Worm (Caenorhabditis elegans) whole organism, young adult: ENCODE measurements around the gene vps-33.1.
A peak's percentile ranks its signal among the peaks of the same experiment; 100 is the strongest.

Experiments
- B0336.3 ChIP-seq: fragments of 200-800 bp; sonication (Bioruptor generic); IDR thresholded peaks from 2 replicates; pipeline ENCODE4 v1.3.6; 2022; ENCODE audit warnings: missing genetic modification characterization, missing compliant biosample characterization
- C06A6.2 ChIP-seq: fragments of 200-800 bp; sonication (Bioruptor generic); conservative IDR thresholded peaks from 2 replicates; pipeline ENCODE4 v1.3.6; 2022; ENCODE audit warnings: missing genetic modification characterization, missing compliant biosample characterization
- F23B12.7 ChIP-seq: sonication (generic microtip); optimal IDR thresholded peaks from 2 replicates; lab custom pipeline; 2017; ENCODE audit warnings: missing genetic modification characterization, mild to moderate bottlenecking, missing compliant biosample characterization, antibody characterized with exemption, moderate library complexity; ENCODE audit not compliant: insufficient read depth
- F37B4.10 ChIP-seq: fragments of 200-800 bp; sonication (Bioruptor generic); IDR thresholded peaks from 2 replicates; pipeline ENCODE4 v1.3.6; 2022; ENCODE audit warnings: missing genetic modification characterization, missing compliant biosample characterization
- F49E8.2 ChIP-seq: sonication (generic microtip); optimal IDR thresholded peaks from 3 replicates; lab custom pipeline; 2017; ENCODE audit warnings: missing genetic modification characterization, mild to moderate bottlenecking, missing compliant biosample characterization, antibody characterized with exemption, moderate library complexity; ENCODE audit not compliant: insufficient read depth
- F52B5.7 ChIP-seq: sonication (generic microtip); optimal IDR thresholded peaks from 2 replicates; lab custom pipeline; 2016; ENCODE audit warnings: mild to moderate bottlenecking, missing genetic modification characterization, missing compliant biosample characterization
- K11D2.4 ChIP-seq: fragments of 200-800 bp; sonication (Bioruptor generic); IDR thresholded peaks from 2 replicates; pipeline ENCODE4 v1.3.6; 2022; ENCODE audit warnings: missing genetic modification reagents, missing genetic modification characterization, missing compliant biosample characterization
- K12H6.12 ChIP-seq: fragments of 200-800 bp; sonication (Bioruptor generic); optimal IDR thresholded peaks from 2 replicates; lab custom pipeline; 2018; ENCODE audit warnings: mild to moderate bottlenecking, missing genetic modification characterization, missing compliant biosample characterization
- T26A5.8 ChIP-seq: sonication (generic microtip); optimal IDR thresholded peaks from 2 replicates; lab custom pipeline; 2016; ENCODE audit warnings: missing genetic modification characterization, missing compliant biosample characterization
- Y79H2A.3 ChIP-seq: fragments of 200-800 bp; sonication (Bioruptor generic); conservative IDR thresholded peaks from 2 replicates; pipeline ENCODE4 v1.3.6; 2022; ENCODE audit warnings: missing genetic modification reagents, missing genetic modification characterization, missing compliant biosample characterization
- Y95B8A.8 ChIP-seq: fragments of 200-800 bp; sonication (Bioruptor generic); IDR thresholded peaks from 2 replicates; pipeline ENCODE4 v1.3.6; 2022; ENCODE audit warnings: missing genetic modification reagents, missing genetic modification characterization, missing compliant biosample characterization
- ZK185.1 ChIP-seq: sonication (generic microtip); optimal IDR thresholded peaks from 2 replicates; lab custom pipeline; 2016; ENCODE audit warnings: mild to moderate bottlenecking, missing genetic modification characterization, missing compliant biosample characterization; ENCODE audit not compliant: poor library complexity, severe bottlenecking
- akir-1 ChIP-seq: fragments of 200-800 bp; sonication (Bioruptor generic); optimal IDR thresholded peaks from 2 replicates; lab custom pipeline; 2018; ENCODE audit warnings: mild to moderate bottlenecking, missing genetic modification characterization, moderate library complexity, missing compliant biosample characterization
- aptf-2 ChIP-seq: fragments of 200-800 bp; sonication (Bioruptor generic); conservative IDR thresholded peaks from 2 replicates; pipeline ENCODE4 v1.3.6; 2022; ENCODE audit warnings: missing genetic modification reagents, missing genetic modification characterization, missing compliant biosample characterization
- attf-5 ChIP-seq: fragments of 200-800 bp; sonication (Bioruptor generic); optimal IDR thresholded peaks from 2 replicates; lab custom pipeline; 2018; ENCODE audit warnings: mild to moderate bottlenecking, missing genetic modification characterization, missing compliant biosample characterization
- attf-6 ChIP-seq: fragments of 200-800 bp; sonication (Bioruptor generic); IDR thresholded peaks from 2 replicates; pipeline ENCODE4 v1.3.6; 2022; ENCODE audit warnings: missing genetic modification reagents, missing genetic modification characterization, missing compliant biosample characterization
- bed-2 ChIP-seq: fragments of 200-800 bp; sonication (Bioruptor generic); IDR thresholded peaks from 2 replicates; pipeline ENCODE4 v1.3.6; 2022; ENCODE audit warnings: missing genetic modification reagents, missing genetic modification characterization, missing compliant biosample characterization
- ccch-3 ChIP-seq: fragments of 200-800 bp; sonication (Bioruptor generic); optimal IDR thresholded peaks from 2 replicates; lab custom pipeline; 2018; ENCODE audit warnings: mild to moderate bottlenecking, missing genetic modification characterization, missing compliant biosample characterization
- cebp-2 ChIP-seq: fragments of 200-800 bp; sonication (Bioruptor generic); IDR thresholded peaks from 2 replicates; pipeline ENCODE4 v1.3.6; 2022; ENCODE audit warnings: missing genetic modification characterization, missing compliant biosample characterization
- ceh-100 ChIP-seq: fragments of 200-800 bp; sonication (Bioruptor generic); IDR thresholded peaks from 2 replicates; pipeline ENCODE4 v1.3.6; 2022; ENCODE audit warnings: missing genetic modification reagents, missing genetic modification characterization, missing compliant biosample characterization
- dpl-1 ChIP-seq: fragments of 150-350 bp; optimal IDR thresholded peaks from 2 replicates; lab custom pipeline; 2014; ENCODE audit warnings: missing biosample characterization, missing genetic modification reagents, missing genetic modification characterization
- egl-18 ChIP-seq: fragments of 200-800 bp; sonication (Bioruptor generic); IDR thresholded peaks from 2 replicates; pipeline ENCODE4 v1.3.6; 2022; ENCODE audit warnings: missing genetic modification reagents, missing genetic modification characterization, missing compliant biosample characterization
- ets-4 ChIP-seq: fragments of 200-800 bp; sonication (Bioruptor generic); optimal IDR thresholded peaks from 2 replicates; lab custom pipeline; 2018; ENCODE audit warnings: mild to moderate bottlenecking, missing genetic modification characterization, missing compliant biosample characterization
- him-1 ChIP-seq: sonication (generic microtip); optimal IDR thresholded peaks from 2 replicates; lab custom pipeline; 2016; ENCODE audit warnings: missing genotype, missing genetic modification reagents, missing genetic modification characterization, missing compliant biosample characterization
- hlh-12 ChIP-seq: sonication (generic microtip); optimal IDR thresholded peaks from 2 replicates; lab custom pipeline; 2016; ENCODE audit warnings: missing genetic modification characterization, missing compliant biosample characterization
- hmg-1.2 ChIP-seq: fragments of 200-800 bp; sonication (Bioruptor generic); IDR thresholded peaks from 2 replicates; pipeline ENCODE4 v1.3.6; 2022; ENCODE audit warnings: missing genetic modification reagents, missing genetic modification characterization, missing compliant biosample characterization
- lag-1 ChIP-seq: fragments of 200-800 bp; sonication (Bioruptor generic); IDR thresholded peaks from 2 replicates; pipeline ENCODE4 v1.3.6; 2022; ENCODE audit warnings: missing genetic modification reagents, missing genetic modification characterization, missing compliant biosample characterization
- lin-40 ChIP-seq: sonication (generic microtip); optimal IDR thresholded peaks from 2 replicates; lab custom pipeline; 2016; ENCODE audit warnings: missing genetic modification characterization, mild to moderate bottlenecking, missing compliant biosample characterization, missing genotype, missing genetic modification reagents
- madf-3 ChIP-seq: fragments of 200-800 bp; sonication (Bioruptor generic); IDR thresholded peaks from 2 replicates; pipeline ENCODE4 v1.3.6; 2022; ENCODE audit warnings: missing genetic modification reagents, missing genetic modification characterization, missing compliant biosample characterization
- madf-6 ChIP-seq: fragments of 200-800 bp; sonication (Bioruptor generic); IDR thresholded peaks from 2 replicates; pipeline ENCODE4 v1.3.6; 2022; ENCODE audit warnings: missing genetic modification reagents, missing genetic modification characterization, missing compliant biosample characterization
- mcd-1 ChIP-seq: fragments of 200-800 bp; sonication (Bioruptor generic); IDR thresholded peaks from 2 replicates; pipeline ENCODE4 v1.3.6; 2022; ENCODE audit warnings: missing genetic modification reagents, missing genetic modification characterization, missing compliant biosample characterization
- mxl-1 ChIP-seq: sonication (generic microtip); optimal IDR thresholded peaks from 2 replicates; lab custom pipeline; 2016; ENCODE audit warnings: missing genetic modification characterization, missing compliant biosample characterization
- nfya-2 ChIP-seq: fragments of 200-800 bp; sonication (Bioruptor generic); IDR thresholded peaks from 2 replicates; pipeline ENCODE4 v1.3.6; 2022; ENCODE audit warnings: missing genetic modification reagents, missing genetic modification characterization, missing compliant biosample characterization
- nhr-120 ChIP-seq: fragments of 200-800 bp; sonication (Bioruptor generic); IDR thresholded peaks from 2 replicates; pipeline ENCODE4 v1.3.6; 2022; ENCODE audit warnings: missing genetic modification characterization, missing compliant biosample characterization
- nhr-179 ChIP-seq: sonication (generic microtip); optimal IDR thresholded peaks from 2 replicates; lab custom pipeline; 2016; ENCODE audit warnings: mild to moderate bottlenecking, missing genetic modification characterization, missing compliant biosample characterization
- nhr-27 ChIP-seq: fragments of 200-800 bp; sonication (Bioruptor generic); optimal IDR thresholded peaks from 2 replicates; lab custom pipeline; 2018; ENCODE audit warnings: mild to moderate bottlenecking, missing genetic modification characterization, moderate library complexity, missing compliant biosample characterization
- pbrm-1 ChIP-seq: fragments of 200-800 bp; sonication (Bioruptor generic); IDR thresholded peaks from 2 replicates; pipeline ENCODE4 v1.3.6; 2022; ENCODE audit warnings: missing genetic modification reagents, missing genetic modification characterization, missing compliant biosample characterization
- rec-8 ChIP-seq, 2 experiments: sonication (generic microtip); optimal IDR thresholded peaks; 2 replicates each; lab custom pipeline; 2016; ENCODE audit warnings: mild to moderate bottlenecking in 2 of 2, missing genetic modification characterization in 2 of 2, missing genetic modification reagents in 2 of 2, missing genotype in 2 of 2, missing biosample characterization in 1 of 2, missing compliant biosample characterization in 1 of 2, moderate library complexity in 1 of 2
- sea-2 ChIP-seq: fragments of 200-800 bp; sonication (Bioruptor generic); IDR thresholded peaks from 2 replicates; pipeline ENCODE4 v1.3.6; 2022; ENCODE audit warnings: missing genetic modification characterization, missing compliant biosample characterization
- snpc-1.3 ChIP-seq: sonication (generic microtip); optimal IDR thresholded peaks from 2 replicates; lab custom pipeline; 2017; ENCODE audit warnings: missing genetic modification characterization, mild to moderate bottlenecking, missing compliant biosample characterization, antibody characterized with exemption, moderate library complexity, missing genotype, missing genetic modification reagents; ENCODE audit not compliant: insufficient read depth
- snpc-4 ChIP-seq, 5 experiments: fragments of 150-350 bp in 1 of 5; sonication (generic microtip) in 4 of 5; optimal IDR thresholded peaks; 2 replicates each; lab custom pipeline; 2014 to 2018; ENCODE audit warnings: missing genetic modification characterization in 5 of 5, missing biosample characterization in 3 of 5, antibody characterized with exemption in 2 of 5, mild to moderate bottlenecking in 2 of 5, missing compliant biosample characterization in 2 of 5, missing genotype in 2 of 5, moderate library complexity in 2 of 5, missing genetic modification reagents in 1 of 5
- sptf-2 ChIP-seq: fragments of 200-800 bp; sonication (Bioruptor generic); optimal IDR thresholded peaks from 2 replicates; lab custom pipeline; 2018; ENCODE audit warnings: mild to moderate bottlenecking, missing genetic modification characterization, missing compliant biosample characterization
- tbp1 ChIP-seq: fragments of 200-800 bp; sonication (Bioruptor generic); optimal IDR thresholded peaks from 2 replicates; lab custom pipeline; 2018; ENCODE audit warnings: mild to moderate bottlenecking, missing genetic modification characterization, missing compliant biosample characterization
- unc-62 ChIP-seq: fragments of 150-350 bp; optimal IDR thresholded peaks from 2 replicates; lab custom pipeline; 2014; ENCODE audit warnings: missing biosample characterization, missing genetic modification reagents, missing genetic modification characterization
- zfh-2 ChIP-seq: fragments of 200-800 bp; sonication (Bioruptor generic); conservative IDR thresholded peaks from 2 replicates; pipeline ENCODE4 v1.3.6; 2022; ENCODE audit warnings: missing genetic modification reagents, missing genetic modification characterization, missing compliant biosample characterization
- ztf-22 ChIP-seq: fragments of 200-800 bp; sonication (Bioruptor generic); optimal IDR thresholded peaks from 2 replicates; lab custom pipeline; 2018; ENCODE audit warnings: mild to moderate bottlenecking, missing genetic modification characterization, moderate library complexity, missing compliant biosample characterization
- ztf-6 ChIP-seq: fragments of 200-800 bp; sonication (Bioruptor generic); IDR thresholded peaks from 2 replicates; pipeline ENCODE4 v1.3.6; 2022; ENCODE audit warnings: missing genetic modification reagents, missing genetic modification characterization, missing compliant biosample characterization

The vps-33.1 gene

ce11 chrIII:8741276-8741860 is 40.6 kb downstream of the vps-33.1 start, which contains the start of gene pdhk-2 (continued):
- TF ChIP-seq cebp-2 = no peak
- peak; percentile 88 for TF ChIP-seq B0336.3 (GFP tag; lab: Robert Waterston, UW)
- TF ChIP-seq egl-18 = no peak
- no peak for TF ChIP-seq nhr-179
- no peak for TF ChIP-seq aptf-2
- TF ChIP-seq Y79H2A.3 (GFP tag; lab: Robert Waterston, UW) = 0 out of 2 replicates have a peak, but pooled peaks have one; percentile 45
- no peak for TF ChIP-seq rec-8 (tag; optimal IDR thresholded peaks at IDR 0.05; lab: Kevin White, UChicago)
- no peak for TF ChIP-seq nhr-27 (tag; lab: Kevin White, UChicago)
- TF ChIP-seq lag-1 = no peak
- peak; percentile 94 for TF ChIP-seq lin-40 (tag; lab: Kevin White, UChicago)
- TF ChIP-seq unc-62 (GFP tag; lab: Kevin White, UChicago) = no peak
- TF ChIP-seq F37B4.10 = no peak
- no peak for TF ChIP-seq nfya-2 (GFP tag; lab: Robert Waterston, UW)
- no peak for TF ChIP-seq F52B5.7
- peak; percentile 89 for TF ChIP-seq attf-5 (GFP tag; lab: Kevin White, UChicago)
- TF ChIP-seq F49E8.2 (tag; lab: Kevin White, UChicago) = peak; percentile 70
- TF ChIP-seq mcd-1 (GFP tag; lab: Robert Waterston, UW) = peak; percentile 93
- peak; percentile 32 for TF ChIP-seq snpc-1.3 (tag; lab: Kevin White, UChicago)
- no peak for TF ChIP-seq hlh-12 (tag; lab: Kevin White, UChicago)
- TF ChIP-seq zfh-2 (GFP tag; lab: Robert Waterston, UW) = no peak
- peak; percentile 71; the same call in 1 of the 2 replicates for TF ChIP-seq C06A6.2 (GFP tag; lab: Robert Waterston, UW)
- peak; percentile 89 for TF ChIP-seq madf-6 (GFP tag; lab: Robert Waterston, UW)
- no peak for TF ChIP-seq attf-6
- peak; percentile 74 for TF ChIP-seq tbp1 (GFP tag; lab: Kevin White, UChicago)
- TF ChIP-seq nhr-120 (GFP tag; lab: Robert Waterston, UW) = no peak
- no peak for TF ChIP-seq T26A5.8 (tag; lab: Kevin White, UChicago)
- TF ChIP-seq madf-3 (GFP tag; lab: Robert Waterston, UW) = peak; percentile 84
- TF ChIP-seq sptf-2 = no peak
- TF ChIP-seq ets-4 = peak; percentile 3
- TF ChIP-seq dpl-1 (GFP tag; lab: Kevin White, UChicago) = peak; percentile 96
- TF ChIP-seq ceh-100 (GFP tag; lab: Robert Waterston, UW) = peak; percentile 64
- no peak for TF ChIP-seq snpc-4 (GFP tag; optimal IDR thresholded peaks at IDR 0.05; lab: Kevin White, UChicago)
- peak; percentile 62 to 78 (median 72) for TF ChIP-seq snpc-4 (tag; optimal IDR thresholded peaks at IDR 0.05; lab: Kevin White, UChicago)
- no peak for TF ChIP-seq mxl-1
- TF ChIP-seq sea-2 = no peak
- TF ChIP-seq ZK185.1 (tag; lab: Kevin White, UChicago) = peak; percentile 89
- no peak for TF ChIP-seq ccch-3 (GFP tag; lab: Kevin White, UChicago)
- no peak for TF ChIP-seq akir-1 (GFP tag; lab: Kevin White, UChicago)
- TF ChIP-seq him-1 (tag; lab: Kevin White, UChicago) = peak; percentile 92
- TF ChIP-seq pbrm-1 (GFP tag; lab: Robert Waterston, UW) = peak; percentile 89
- no peak for TF ChIP-seq ztf-22 (GFP tag; lab: Kevin White, UChicago)
- TF ChIP-seq ztf-6 (GFP tag; lab: Robert Waterston, UW) = no peak
- no peak; the same call in none of the 2 replicates for TF ChIP-seq K11D2.4 (GFP tag; lab: Robert Waterston, UW)
- TF ChIP-seq K12H6.12 (tag; lab: Kevin White, UChicago) = peak; percentile 70
- no peak for TF ChIP-seq bed-2
- 0 out of 2 replicates have a peak, but pooled peaks have one; percentile 67 for TF ChIP-seq Y95B8A.8
- peak; percentile 82 for TF ChIP-seq F23B12.7 (tag; lab: Kevin White, UChicago)
- peak; percentile 68 for TF ChIP-seq hmg-1.2
